Fruit fly (Drosophila melanogaster) whole organism, embryonic: ENCODE measurements around the gene CG18788.

Experiments
- Abd-B ChIP-seq: fragments of 200-800 bp; sonication (Bioruptor generic); optimal IDR thresholded peaks from 2 replicates; lab custom pipeline; 2018; ENCODE audit warnings: missing biosample characterization, mild to moderate bottlenecking, missing genetic modification characterization, moderate library complexity
- Ada2b ChIP-seq: fragments of 200-800 bp; sonication (Bioruptor generic); IDR thresholded peaks from 2 replicates; pipeline ENCODE4 v1.3.6; 2022; ENCODE audit warnings: missing biosample characterization, missing genetic modification characterization
- Bgb ChIP-seq: fragments of 200-800 bp; sonication (Bioruptor generic); IDR thresholded peaks from 2 replicates; pipeline ENCODE4 v1.3.6; 2022; ENCODE audit warnings: missing biosample characterization, missing genetic modification characterization; ENCODE audit not compliant: partially characterized antibody
- CG11398 ChIP-seq: fragments of 200-800 bp; sonication (Bioruptor generic); optimal IDR thresholded peaks from 2 replicates; lab custom pipeline; 2016; ENCODE audit warnings: missing biosample characterization, missing genetic modification characterization
- CG11696 ChIP-seq: fragments of 200-800 bp; sonication (Bioruptor generic); IDR thresholded peaks from 2 replicates; pipeline ENCODE4 v1.3.6; 2022; ENCODE audit warnings: missing biosample characterization, missing genetic modification characterization
- CG12219 ChIP-seq: fragments of 200-800 bp; sonication (Bioruptor generic); optimal IDR thresholded peaks from 3 replicates; lab custom pipeline; 2018; ENCODE audit warnings: missing biosample characterization, mild to moderate bottlenecking, missing genetic modification characterization
- CG13894 ChIP-seq: fragments of 200-800 bp; sonication (Bioruptor generic); optimal IDR thresholded peaks from 3 replicates; lab custom pipeline; 2018; ENCODE audit warnings: missing biosample characterization, mild to moderate bottlenecking, missing genetic modification characterization, moderate library complexity
- CG14860 ChIP-seq: fragments of 200-800 bp; sonication (Bioruptor generic); IDR thresholded peaks from 3 replicates; pipeline ENCODE4 v1.3.6; 2022; ENCODE audit warnings: missing biosample characterization, missing genetic modification characterization; ENCODE audit not compliant: partially characterized antibody
- CG15696 ChIP-seq: fragments of 200-800 bp; sonication (Bioruptor generic); optimal IDR thresholded peaks from 2 replicates; lab custom pipeline; 2019; ENCODE audit warnings: missing biosample characterization, mild to moderate bottlenecking, missing genetic modification characterization, moderate library complexity
- CG16863 ChIP-seq: fragments of 200-800 bp; sonication (Bioruptor generic); optimal IDR thresholded peaks from 3 replicates; lab custom pipeline; 2016; ENCODE audit warnings: missing biosample characterization, missing genetic modification characterization
- CG17612 ChIP-seq: fragments of 200-800 bp; sonication (Bioruptor generic); IDR thresholded peaks from 2 replicates; pipeline ENCODE4 v1.3.6; 2022; ENCODE audit warnings: missing biosample characterization, missing genetic modification characterization
- CG1832 ChIP-seq: fragments of 200-800 bp; sonication (Bioruptor generic); optimal IDR thresholded peaks from 2 replicates; lab custom pipeline; 2017; ENCODE audit warnings: missing biosample characterization, mild to moderate bottlenecking, missing genetic modification characterization, inconsistent platforms
- CG2202 ChIP-seq: fragments of 200-800 bp; sonication (Bioruptor generic); optimal IDR thresholded peaks from 2 replicates; lab custom pipeline; 2018; ENCODE audit warnings: missing biosample characterization, mild to moderate bottlenecking, missing genetic modification characterization
- CG3726 ChIP-seq: fragments of 200-800 bp; sonication (Bioruptor generic); IDR thresholded peaks from 3 replicates; pipeline ENCODE4, ENCODE4 v1.3.6; 2022; ENCODE audit warnings: missing biosample characterization, missing genetic modification characterization
- CG3847 ChIP-seq: fragments of 200-800 bp; sonication (Bioruptor generic); IDR thresholded peaks from 2 replicates; pipeline ENCODE4 v1.3.6; 2022; ENCODE audit warnings: missing biosample characterization, missing genetic modification characterization
- CG4328 ChIP-seq: fragments of 200-800 bp; sonication (Bioruptor generic); optimal IDR thresholded peaks from 3 replicates; lab custom pipeline; 2017; ENCODE audit warnings: missing biosample characterization, missing genetic modification reagents, missing genetic modification characterization
- CG4424 ChIP-seq: fragments of 200-800 bp; sonication (Bioruptor generic); optimal IDR thresholded peaks from 3 replicates; lab custom pipeline; 2016; ENCODE audit warnings: missing biosample characterization, missing genetic modification characterization
- CG5180 ChIP-seq: fragments of 200-800 bp; sonication (Bioruptor generic); optimal IDR thresholded peaks from 3 replicates; lab custom pipeline; 2017; ENCODE audit warnings: missing biosample characterization, missing genetic modification characterization, mild to moderate bottlenecking, moderate library complexity, missing genetic modification reagents
- CG6175 ChIP-seq: fragments of 200-800 bp; sonication (Bioruptor generic); IDR thresholded peaks from 3 replicates; pipeline ENCODE4 v1.3.6; 2022; ENCODE audit warnings: missing biosample characterization, missing genetic modification characterization
- CG7271 ChIP-seq: fragments of 200-800 bp; sonication (Bioruptor generic); optimal IDR thresholded peaks from 2 replicates; lab custom pipeline; 2018; ENCODE audit warnings: missing biosample characterization, mild to moderate bottlenecking, missing genetic modification characterization, moderate library complexity
- CG7839 ChIP-seq: fragments of 200-800 bp; sonication (Bioruptor generic); optimal IDR thresholded peaks from 3 replicates; lab custom pipeline; 2018; ENCODE audit warnings: missing biosample characterization, mild to moderate bottlenecking, missing genetic modification characterization, moderate library complexity
- CG9215 ChIP-seq: fragments of 200-800 bp; sonication (Bioruptor generic); IDR thresholded peaks from 2 replicates; pipeline ENCODE4 v1.3.6; 2022; ENCODE audit warnings: missing biosample characterization, missing genetic modification characterization
- CG9727 ChIP-seq: fragments of 200-800 bp; sonication (Bioruptor generic); optimal IDR thresholded peaks from 3 replicates; lab custom pipeline; 2017; ENCODE audit warnings: missing biosample characterization, mild to moderate bottlenecking, missing genetic modification characterization
- CG9797 ChIP-seq: fragments of 200-800 bp; sonication (Bioruptor generic); optimal IDR thresholded peaks from 3 replicates; lab custom pipeline; 2018; ENCODE audit warnings: missing biosample characterization, mild to moderate bottlenecking, missing genetic modification characterization
- Camta ChIP-seq: fragments of 200-800 bp; sonication (Bioruptor generic); optimal IDR thresholded peaks from 2 replicates; lab custom pipeline; 2016; ENCODE audit warnings: missing biosample characterization, missing genetic modification characterization
- Dad ChIP-seq: fragments of 200-800 bp; sonication (Bioruptor generic); optimal IDR thresholded peaks from 3 replicates; lab custom pipeline; 2016; ENCODE audit warnings: missing biosample characterization, missing genetic modification characterization
- Dll ChIP-seq: fragments of 200-800 bp; sonication (Bioruptor generic); IDR thresholded peaks from 4 replicates; pipeline ENCODE4 v1.3.6; 2022; ENCODE audit warnings: missing biosample characterization, missing genetic modification characterization; ENCODE audit not compliant: partially characterized antibody
- Dp ChIP-seq: fragments of 200-800 bp; sonication (Bioruptor generic); optimal IDR thresholded peaks from 2 replicates; lab custom pipeline; 2018; ENCODE audit warnings: missing biosample characterization, mild to moderate bottlenecking, missing genetic modification characterization, moderate library complexity
- Hsf ChIP-seq: fragments of 200-800 bp; sonication (Bioruptor generic); optimal IDR thresholded peaks from 3 replicates; lab custom pipeline; 2016; ENCODE audit warnings: missing biosample characterization, missing genetic modification characterization
- Max ChIP-seq: fragments of 200-800 bp; sonication (Bioruptor generic); optimal IDR thresholded peaks from 2 replicates; lab custom pipeline; 2016; ENCODE audit warnings: missing biosample characterization, mild to moderate bottlenecking, missing genetic modification characterization
- Opbp ChIP-seq: fragments of 200-800 bp; sonication (Bioruptor generic); IDR thresholded peaks from 3 replicates; pipeline ENCODE4 v1.3.6; 2022; ENCODE audit warnings: missing biosample characterization, missing genetic modification characterization; ENCODE audit not compliant: partially characterized antibody
- Optix ChIP-seq: fragments of 200-800 bp; sonication (Bioruptor generic); IDR thresholded peaks from 3 replicates; pipeline ENCODE4 v1.3.6; 2022; ENCODE audit warnings: missing biosample characterization, missing genetic modification characterization
- Rfx ChIP-seq: fragments of 200-800 bp; sonication (Bioruptor generic); IDR thresholded peaks from 2 replicates; pipeline ENCODE4 v1.3.6; 2022; ENCODE audit warnings: missing biosample characterization, missing genetic modification characterization
- Rx ChIP-seq: fragments of 200-800 bp; sonication (Bioruptor generic); IDR thresholded peaks from 2 replicates; pipeline ENCODE4 v1.3.6; 2022; ENCODE audit warnings: missing biosample characterization, missing genetic modification characterization
- Stat92E ChIP-seq, 3 experiments: fragments of >200 bp in 2 of 3; fragments of 200-800 bp in 1 of 3; sonication (Bioruptor generic) in 1 of 3; optimal IDR thresholded peaks; 2 replicates each; lab custom pipeline; 2017 to 2019; ENCODE audit warnings: missing biosample characterization in 3 of 3, missing genetic modification characterization in 3 of 3, mild to moderate bottlenecking in 1 of 3, moderate library complexity in 1 of 3
- YL-1 ChIP-seq: fragments of 200-800 bp; sonication (Bioruptor generic); optimal IDR thresholded peaks from 3 replicates; lab custom pipeline; 2017; ENCODE audit warnings: missing biosample characterization, mild to moderate bottlenecking, missing genetic modification characterization
- abd-A ChIP-seq: fragments of 200-800 bp; sonication (Bioruptor generic); optimal IDR thresholded peaks from 3 replicates; lab custom pipeline; 2019; ENCODE audit warnings: missing biosample characterization, mild to moderate bottlenecking, missing genetic modification characterization, moderate library complexity
- az2 ChIP-seq: fragments of 200-800 bp; sonication (Bioruptor generic); optimal IDR thresholded peaks from 3 replicates; lab custom pipeline; 2016; ENCODE audit warnings: missing biosample characterization, missing genetic modification characterization
- crol ChIP-seq: fragments of 200-800 bp; sonication (Bioruptor generic); IDR thresholded peaks from 2 replicates; pipeline ENCODE4 v1.3.6; 2022; ENCODE audit warnings: missing biosample characterization, missing genetic modification characterization
- fd102C ChIP-seq: fragments of 200-800 bp; sonication (Bioruptor generic); optimal IDR thresholded peaks from 2 replicates; lab custom pipeline; 2018; ENCODE audit warnings: missing biosample characterization, mild to moderate bottlenecking, missing genetic modification characterization, moderate library complexity
- grn ChIP-seq: fragments of 200-800 bp; sonication (Bioruptor generic); optimal IDR thresholded peaks from 3 replicates; lab custom pipeline; 2017; ENCODE audit warnings: missing biosample characterization, missing genetic modification characterization
- gsb-n ChIP-seq: fragments of 200-800 bp; sonication (Bioruptor generic); optimal IDR thresholded peaks from 3 replicates; lab custom pipeline; 2018; ENCODE audit warnings: missing biosample characterization, mild to moderate bottlenecking, missing genetic modification characterization
- her ChIP-seq: fragments of 200-800 bp; sonication (Bioruptor generic); optimal IDR thresholded peaks from 2 replicates; lab custom pipeline; 2016; ENCODE audit warnings: missing biosample characterization, missing genetic modification characterization
- hth ChIP-seq: fragments of >200 bp; optimal IDR thresholded peaks from 2 replicates; lab custom pipeline; 2017; ENCODE audit warnings: inconsistent platforms
- jing ChIP-seq: fragments of 200-800 bp; sonication (Bioruptor generic); optimal IDR thresholded peaks from 2 replicates; lab custom pipeline; 2018; ENCODE audit warnings: missing biosample characterization, mild to moderate bottlenecking, missing genetic modification characterization
- lilli ChIP-seq: fragments of 200-800 bp; sonication (Bioruptor generic); optimal IDR thresholded peaks from 3 replicates; lab custom pipeline; 2016; ENCODE audit warnings: missing biosample characterization, missing genetic modification characterization
- phol ChIP-seq: fragments of 200-800 bp; sonication (Bioruptor generic); optimal IDR thresholded peaks from 3 replicates; lab custom pipeline; 2018; ENCODE audit warnings: missing biosample characterization, mild to moderate bottlenecking, missing genetic modification characterization, moderate library complexity
- slbo ChIP-seq: fragments of 200-800 bp; sonication (Bioruptor generic); IDR thresholded peaks from 2 replicates; pipeline ENCODE4 v1.3.6; 2022; ENCODE audit warnings: missing biosample characterization, missing genetic modification characterization
- slp2 ChIP-seq: fragments of 200-800 bp; sonication (Bioruptor generic); optimal IDR thresholded peaks from 2 replicates; lab custom pipeline; 2016; ENCODE audit warnings: missing biosample characterization, missing genetic modification characterization
- trem ChIP-seq: fragments of 200-800 bp; optimal IDR thresholded peaks from 3 replicates; lab custom pipeline; 2019; ENCODE audit warnings: missing biosample characterization, mild to moderate bottlenecking, missing genetic modification characterization, moderate library complexity
- vfl ChIP-seq: fragments of 200-800 bp; sonication (Bioruptor generic); optimal IDR thresholded peaks from 2 replicates; lab custom pipeline; 2016; ENCODE audit warnings: missing biosample characterization, missing genetic modification characterization

The CG18788 gene

dm6 chr2L:12055837-12056388 lies 21.9 kb downstream of the CG18788 start, which contains the start of the genes JhI-21, RpL7-like and CG34164 (continued):
- peak in 1 of 3 experiments; percentile 64 for TF ChIP-seq Stat92E (GFP tag; optimal IDR thresholded peaks at IDR 0.05; lab: Kevin White, UChicago)
- no peak for TF ChIP-seq slp2 (GFP tag; lab: Kevin White, UChicago)
- no peak for TF ChIP-seq abd-A (tag; lab: Kevin White, UChicago)
- peak; percentile 98 for TF ChIP-seq Dp (GFP tag; lab: Kevin White, UChicago)
- TF ChIP-seq CG6175 (GFP tag; lab: Robert Waterston, UW), result no peak
- TF ChIP-seq Max (GFP tag; lab: Kevin White, UChicago), result peak; percentile 82
- TF ChIP-seq Dll (GFP tag; lab: Robert Waterston, UW), result peak; percentile 76; the same call in 3 of the 4 replicates
- TF ChIP-seq YL-1 (GFP tag; lab: Kevin White, UChicago), result peak; percentile 83
- no peak for TF ChIP-seq CG1832
- no peak for TF ChIP-seq Ada2b (GFP tag; lab: Robert Waterston, UW)
- TF ChIP-seq Opbp, result peak; percentile 64; the same call in 1 of the 3 replicates
- no peak for TF ChIP-seq grn (GFP tag; lab: Kevin White, UChicago)
- TF ChIP-seq az2 (GFP tag; lab: Kevin White, UChicago), result no peak
- no peak for TF ChIP-seq CG2202
- no peak for TF ChIP-seq Dad (GFP tag; lab: Kevin White, UChicago)
- no peak for TF ChIP-seq Rx (GFP tag; lab: Robert Waterston, UW)
- TF ChIP-seq CG4424 (GFP tag; lab: Kevin White, UChicago), result peak; percentile 38
- TF ChIP-seq CG9797 (GFP tag; lab: Kevin White, UChicago), result peak; percentile 9
- TF ChIP-seq phol (tag; lab: Kevin White, UChicago), result no peak
- TF ChIP-seq lilli, result no peak
- TF ChIP-seq CG13894 (tag; lab: Kevin White, UChicago), result no peak
- no peak for TF ChIP-seq jing (GFP tag; lab: Kevin White, UChicago)
- no peak for TF ChIP-seq CG16863 (GFP tag; lab: Kevin White, UChicago)
- no peak for TF ChIP-seq hth
- peak; percentile 69 for TF ChIP-seq trem (tag; lab: Kevin White, UChicago)
- no peak for TF ChIP-seq CG9727 (GFP tag; lab: Kevin White, UChicago)
- TF ChIP-seq CG4328, result no peak
- TF ChIP-seq CG12219 (GFP tag; lab: Kevin White, UChicago), result no peak
- TF ChIP-seq CG9215 (GFP tag; lab: Robert Waterston, UW), result no peak
- peak; percentile 74 for TF ChIP-seq Bgb
- TF ChIP-seq vfl, result no peak
- no peak for TF ChIP-seq CG5180 (GFP tag; lab: Kevin White, UChicago)
- no peak for TF ChIP-seq CG3726 (GFP tag; lab: Robert Waterston, UW)
- TF ChIP-seq Camta (GFP tag; lab: Kevin White, UChicago), result no peak
- no peak for TF ChIP-seq Abd-B (GFP tag; lab: Kevin White, UChicago)
- TF ChIP-seq gsb-n (tag; lab: Kevin White, UChicago), result no peak
- no peak for TF ChIP-seq CG15696 (tag; lab: Kevin White, UChicago)
- TF ChIP-seq fd102C, result no peak
- no peak for TF ChIP-seq CG11696
- no peak for TF ChIP-seq CG7271 (tag; lab: Kevin White, UChicago)
- TF ChIP-seq Optix (GFP tag; lab: Robert Waterston, UW), result no peak
- no peak for TF ChIP-seq CG11398 (GFP tag; lab: Kevin White, UChicago)
- TF ChIP-seq CG14860 (GFP tag; lab: Robert Waterston, UW), result no peak
- no peak for TF ChIP-seq crol (GFP tag; lab: Robert Waterston, UW)
- no peak for TF ChIP-seq slbo (GFP tag; lab: Robert Waterston, UW)
- TF ChIP-seq her (GFP tag; lab: Kevin White, UChicago), result no peak
- no peak for TF ChIP-seq CG17612 (GFP tag; lab: Robert Waterston, UW)
- no peak for TF ChIP-seq CG7839 (tag; lab: Kevin White, UChicago)
- no peak for TF ChIP-seq Hsf
- no peak for TF ChIP-seq Rfx
- no peak for TF ChIP-seq CG3847 (GFP tag; lab: Robert Waterston, UW)
